Fruit fly (Drosophila melanogaster) S2 (cell line): Measurements from ENCODE around the gene CG14212.

ENCODE experiments used
- CG8478 ChIP-seq: fragments of >200 bp; optimal IDR thresholded peaks from 2 replicates; lab custom pipeline; 2018
- CTCF ChIP-seq, 2 experiments: fragments of >200 bp; optimal IDR thresholded peaks; 2 replicates each; lab custom pipeline; 2018

dm6 chrX:19662583-19663195 is 37.2 kb downstream of the CG14212 start:
- TF ChIP-seq CTCF (optimal IDR thresholded peaks at IDR 0.05; lab: Kevin White, UChicago) (no peak), CG8478 (no peak)
